Fruit fly (Drosophila melanogaster) whole organism, embryonic: ENCODE measurements around the gene CG44006.

ENCODE experiments used
- Blimp-1 ChIP-seq: fragments of 200-800 bp; sonication (Bioruptor generic); optimal IDR thresholded peaks from 3 replicates; lab custom pipeline; 2018; ENCODE audit warnings: missing biosample characterization, missing genetic modification characterization, mild to moderate bottlenecking, moderate library complexity, missing genetic modification reagents
- C15 ChIP-seq: fragments of 200-800 bp; sonication (Bioruptor generic); IDR thresholded peaks from 3 replicates; pipeline ENCODE4 v1.3.6; 2022; ENCODE audit warnings: missing biosample characterization, missing genetic modification characterization
- CG11696 ChIP-seq: fragments of 200-800 bp; sonication (Bioruptor generic); IDR thresholded peaks from 2 replicates; pipeline ENCODE4 v1.3.6; 2022; ENCODE audit warnings: missing biosample characterization, missing genetic modification characterization
- CG12104 ChIP-seq: fragments of 200-800 bp; sonication (Bioruptor generic); optimal IDR thresholded peaks from 3 replicates; lab custom pipeline; 2016; ENCODE audit warnings: missing biosample characterization, missing genetic modification characterization
- CG12299 ChIP-seq: fragments of 200-800 bp; sonication (Bioruptor generic); optimal IDR thresholded peaks from 2 replicates; lab custom pipeline; 2018; ENCODE audit warnings: missing biosample characterization, mild to moderate bottlenecking, missing genetic modification characterization
- CG15011 ChIP-seq: fragments of 200-800 bp; sonication (Bioruptor generic); optimal IDR thresholded peaks from 3 replicates; lab custom pipeline; 2018; ENCODE audit warnings: missing biosample characterization, mild to moderate bottlenecking, missing genetic modification characterization
- CG15514 ChIP-seq: fragments of 200-800 bp; sonication (Bioruptor generic); optimal IDR thresholded peaks from 3 replicates; lab custom pipeline; 2017; ENCODE audit warnings: missing biosample characterization, missing genetic modification characterization, mild to moderate bottlenecking, moderate library complexity, missing genetic modification reagents
- CG17186 ChIP-seq: fragments of 200-800 bp; sonication (Bioruptor generic); optimal IDR thresholded peaks from 3 replicates; lab custom pipeline; 2017; ENCODE audit warnings: missing biosample characterization, missing genetic modification reagents, missing genetic modification characterization
- CG17829 ChIP-seq: fragments of 200-800 bp; optimal IDR thresholded peaks from 2 replicates; lab custom pipeline; 2019; ENCODE audit warnings: missing biosample characterization, mild to moderate bottlenecking, missing genetic modification characterization, moderate library complexity
- CG31365 ChIP-seq: fragments of 200-800 bp; sonication (Bioruptor generic); optimal IDR thresholded peaks from 2 replicates; lab custom pipeline; 2018; ENCODE audit warnings: missing biosample characterization, mild to moderate bottlenecking, missing genetic modification characterization
- CG32767 ChIP-seq: fragments of 200-800 bp; sonication (Bioruptor generic); IDR thresholded peaks from 2 replicates; pipeline ENCODE4 v1.3.6; 2022; ENCODE audit warnings: missing biosample characterization, missing genetic modification characterization
- CG43689 ChIP-seq: fragments of 200-800 bp; sonication (Bioruptor generic); IDR thresholded peaks from 2 replicates; pipeline ENCODE4 v1.3.6; 2022; ENCODE audit warnings: missing biosample characterization, missing genetic modification characterization
- CG7271 ChIP-seq: fragments of 200-800 bp; sonication (Bioruptor generic); optimal IDR thresholded peaks from 2 replicates; lab custom pipeline; 2018; ENCODE audit warnings: missing biosample characterization, mild to moderate bottlenecking, missing genetic modification characterization, moderate library complexity
- CG7372 ChIP-seq: fragments of 200-800 bp; sonication (Bioruptor generic); IDR thresholded peaks from 2 replicates; pipeline ENCODE4 v1.3.6; 2022; ENCODE audit warnings: missing biosample characterization, missing genetic modification characterization
- Eip74EF ChIP-seq, 2 experiments: fragments of 200-800 bp in 1 of 2; fragments of >200 bp in 1 of 2; sonication (Bioruptor generic) in 1 of 2; optimal IDR thresholded peaks; 2 replicates each; lab custom pipeline; 2017 to 2019; ENCODE audit warnings: missing biosample characterization in 2 of 2, missing genetic modification characterization in 2 of 2, mild to moderate bottlenecking in 1 of 2, moderate library complexity in 1 of 2
- Hr51 ChIP-seq, 2 experiments: fragments of 200-800 bp; sonication (Bioruptor generic); optimal IDR thresholded peaks; 2 replicates in 1 of 2; 3 replicates in 1 of 2; lab custom pipeline; 2016 to 2018; ENCODE audit warnings: missing biosample characterization in 2 of 2, missing genetic modification characterization in 2 of 2, mild to moderate bottlenecking in 1 of 2, moderate library complexity in 1 of 2
- MTF-1 ChIP-seq: fragments of 200-800 bp; sonication (Bioruptor generic); optimal IDR thresholded peaks from 2 replicates; lab custom pipeline; 2018; ENCODE audit warnings: missing biosample characterization, mild to moderate bottlenecking, missing genetic modification characterization, borderline replicate concordance
- corto ChIP-seq: fragments of 200-800 bp; sonication (Bioruptor generic); optimal IDR thresholded peaks from 2 replicates; lab custom pipeline; 2016; ENCODE audit warnings: missing biosample characterization, mild to moderate bottlenecking, missing genetic modification characterization, moderate library complexity
- dm ChIP-seq: fragments of 200-800 bp; sonication (Bioruptor generic); optimal IDR thresholded peaks from 3 replicates; lab custom pipeline; 2016; ENCODE audit warnings: missing biosample characterization, missing genetic modification characterization
- gcm2 ChIP-seq: fragments of 200-800 bp; sonication (Bioruptor generic); optimal IDR thresholded peaks from 2 replicates; lab custom pipeline; 2016; ENCODE audit warnings: missing biosample characterization, missing genetic modification characterization
- inv ChIP-seq: fragments of 200-800 bp; sonication (Bioruptor generic); IDR thresholded peaks from 2 replicates; pipeline ENCODE4 v1.3.6; 2022; ENCODE audit warnings: missing biosample characterization, missing genetic modification characterization; ENCODE audit not compliant: partially characterized antibody
- nerfin-2 ChIP-seq: fragments of 200-800 bp; sonication (Bioruptor generic); IDR thresholded peaks from 2 replicates; pipeline ENCODE4 v1.3.6; 2022; ENCODE audit warnings: missing biosample characterization, missing genetic modification characterization; ENCODE audit not compliant: partially characterized antibody
- nom ChIP-seq: fragments of 200-800 bp; sonication (Bioruptor generic); optimal IDR thresholded peaks from 2 replicates; lab custom pipeline; 2017; ENCODE audit warnings: missing biosample characterization, missing genetic modification characterization, mild to moderate bottlenecking, moderate library complexity, missing genetic modification reagents
- sc ChIP-seq, 3 experiments: fragments of >200 bp in 2 of 3; fragments of 200-800 bp in 1 of 3; sonication (Bioruptor generic) in 1 of 3; optimal IDR thresholded peaks; 2 replicates in 2 of 3; 3 replicates in 1 of 3; lab custom pipeline; 2017; ENCODE audit warnings: mild to moderate bottlenecking in 1 of 3, missing biosample characterization in 1 of 3, missing genetic modification characterization in 1 of 3, missing genetic modification reagents in 1 of 3
- sens ChIP-seq: fragments of 200-800 bp; sonication (Bioruptor generic); peaks from one replicate; lab custom pipeline; 2016; ENCODE audit warnings: missing biosample characterization, missing genetic modification characterization
- stc ChIP-seq: fragments of 200-800 bp; sonication (Bioruptor generic); IDR thresholded peaks from 2 replicates; pipeline ENCODE4 v1.3.6; 2022; ENCODE audit warnings: missing biosample characterization, missing genetic modification characterization
- z ChIP-seq: fragments of 200-800 bp; sonication (Bioruptor generic); IDR thresholded peaks from 3 replicates; pipeline ENCODE4 v1.3.6; 2022; ENCODE audit warnings: missing biosample characterization, missing genetic modification characterization

CG44006 gene

dm6 chr3L:18046590-18047158 is 23.3 kb downstream of the CG44006 start (continued):
- TF ChIP-seq Hr51 (GFP tag; optimal IDR thresholded peaks at IDR 0.05; lab: Kevin White, UChicago) (no peak), stc (no peak), sc (optimal IDR thresholded peaks at IDR 0.05; lab: Kevin White, UChicago) (no peak), sc (GFP tag; optimal IDR thresholded peaks at IDR 0.05; lab: Kevin White, UChicago) (no peak), CG11696 (GFP tag; lab: Robert Waterston, UW) (no peak), nerfin-2 (GFP tag; lab: Robert Waterston, UW) (no peak), C15 (GFP tag; lab: Robert Waterston, UW) (no peak), sens (peak; percentile 15), CG31365 (no peak)
- TF ChIP-seq, all 482 proteins: peak for 9

dm6 chr3L:18044333-18045043 is 25.5 kb downstream of the CG44006 start:
- TF ChIP-seq MTF-1 (GFP tag; lab: Kevin White, UChicago) (no peak), CG7271 (tag; lab: Kevin White, UChicago) (no peak), CG15514 (GFP tag; lab: Kevin White, UChicago) (no peak), CG7372 (GFP tag; lab: Robert Waterston, UW) (peak; percentile 60), Blimp-1 (GFP tag; lab: Kevin White, UChicago) (peak; percentile 32), CG43689 (GFP tag; lab: Robert Waterston, UW) (no peak), CG15011 (GFP tag; lab: Kevin White, UChicago) (no peak), inv (GFP tag; lab: Robert Waterston, UW) (0 out of 2 replicates have a peak, but pooled peaks have one; percentile 15), CG17829 (no peak), gcm2 (GFP tag; lab: Kevin White, UChicago) (no peak), CG12104 (GFP tag; lab: Kevin White, UChicago) (no peak), Eip74EF (GFP tag; optimal IDR thresholded peaks at IDR 0.05; lab: Kevin White, UChicago) (no peak), z (GFP tag; lab: Robert Waterston, UW) (no peak)

DNA sequence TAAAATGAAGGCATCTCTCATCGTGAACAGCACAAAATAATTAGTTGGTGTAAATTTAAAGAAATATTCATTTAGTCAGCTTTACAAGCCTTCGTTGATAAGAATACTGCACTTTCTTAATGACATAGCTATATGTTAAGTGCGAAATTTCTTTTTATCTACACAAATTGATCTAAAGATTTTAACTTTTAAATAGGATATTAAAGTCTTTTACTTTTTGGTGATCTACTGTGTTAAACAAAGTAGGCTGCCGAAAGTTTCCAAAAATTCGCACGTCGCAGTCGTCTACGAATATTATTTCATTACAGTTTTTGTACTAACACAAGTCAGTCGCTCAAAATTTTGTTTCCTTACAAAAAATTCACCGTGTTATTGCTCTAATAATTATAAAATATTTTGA is 27.5 kb downstream of the CG44006 start, which contains the start of gene CG42393:
CG42393 (plus strand) TSS at position 301 of the 400 bp plus-strand sequence.
- no peak for TF ChIP-seq CG32767 (GFP tag; lab: Robert Waterston, UW)

- TF ChIP-seq CG12299 (tag; lab: Kevin White, UChicago) (no peak), sens (peak; percentile 15)
Measured at dm6 chr3L:18040017-18040416, 29.9 kb downstream of the CG44006 start, which contains the start of gene CG32192. CG32192 (plus strand) TSS chr3L:18040317.

- no peak for TF ChIP-seq dm
- TF ChIP-seq CG17186 (GFP tag; lab: Kevin White, UChicago) = no peak
- TF ChIP-seq corto (GFP tag; lab: Kevin White, UChicago) = peak; percentile 24
- peak; percentile 71 for TF ChIP-seq nom (GFP tag; lab: Kevin White, UChicago)
Measured at dm6 chr3L:18038122-18038762, 31.7 kb downstream of the CG44006 start.
